Fruit fly (Drosophila melanogaster): ENCODE measurements around the gene Ir7c.

The Ir7c gene

dm6 chrX:7911983-7912630, 37.9 kb downstream of the Ir7c start, which contains the start of gene snz:
TSS of gene snz (plus strand) at chrX:7912089.
- TF ChIP-seq EcR (GFP tag; optimal IDR thresholded peaks at IDR 0.05) (no peak), Dll (optimal IDR thresholded peaks at IDR 0.05) (no peak), pan (optimal IDR thresholded peaks at IDR 0.05) (no peak), psq (optimal IDR thresholded peaks at IDR 0.05) (no peak), CG8478 (optimal IDR thresholded peaks at IDR 0.05) (no peak), usp (GFP tag; optimal IDR thresholded peaks at IDR 0.05) (no peak)

dm6 chrX:7920081-7920688, 46.0 kb downstream of the Ir7c start, which contains the start of the genes hdm and Ykt6:
TSS of gene hdm (minus strand) at chrX:7920131.
TSS of gene Ykt6 (plus strand) at chrX:7920409.
- TF ChIP-seq EcR (GFP tag; optimal IDR thresholded peaks at IDR 0.05) (no peak), CG8478 (optimal IDR thresholded peaks at IDR 0.05) (no peak), pan (optimal IDR thresholded peaks at IDR 0.05) (no peak), Dll (optimal IDR thresholded peaks at IDR 0.05) (no peak), usp (GFP tag; optimal IDR thresholded peaks at IDR 0.05) (no peak), psq (optimal IDR thresholded peaks at IDR 0.05) (no peak)

dm6 chrX:7923063-7923462, 48.9 kb downstream of the Ir7c start:
- TF ChIP-seq Dll (optimal IDR thresholded peaks at IDR 0.05) (no peak), EcR (GFP tag; optimal IDR thresholded peaks at IDR 0.05) (no peak), psq (optimal IDR thresholded peaks at IDR 0.05) (no peak), pan (optimal IDR thresholded peaks at IDR 0.05) (no peak), usp (GFP tag; optimal IDR thresholded peaks at IDR 0.05) (no peak), CG8478 (optimal IDR thresholded peaks at IDR 0.05) (no peak)

- no peak for TF ChIP-seq Dll (optimal IDR thresholded peaks at IDR 0.05)
- TF ChIP-seq pan (optimal IDR thresholded peaks at IDR 0.05), result no peak
- TF ChIP-seq EcR (GFP tag; optimal IDR thresholded peaks at IDR 0.05), result no peak
- TF ChIP-seq psq (optimal IDR thresholded peaks at IDR 0.05), result no peak
Observed at dm6 chrX:7924913-7925312, 50.7 kb downstream of the Ir7c start.

Data from whole organism.